Fruit fly (Drosophila melanogaster): ENCODE results near the gene PpD6.
A peak's percentile ranks its signal among the peaks of the same experiment; 100 is the strongest.

Gene PpD6

dm6 chr2L:3100812-3101211, 8.7 kb upstream of the PpD6 start:
- no peak for TF ChIP-seq pdm3 (GFP tag; optimal IDR thresholded peaks at IDR 0.05)
- TF ChIP-seq CG31627 (GFP tag; optimal IDR thresholded peaks at IDR 0.05) = no peak
- TF ChIP-seq fd59A (GFP tag; optimal IDR thresholded peaks at IDR 0.05) = no peak
- TF ChIP-seq CG1621 (tag; optimal IDR thresholded peaks at IDR 0.05) = no peak
- TF ChIP-seq CG34406 (GFP tag; optimal IDR thresholded peaks at IDR 0.05) = no peak
- no peak for TF ChIP-seq Ets21C (GFP tag; optimal IDR thresholded peaks at IDR 0.05)
- peak; percentile 38; the same call in 1 of the 3 replicates for TF ChIP-seq CG6163 (GFP tag; IDR thresholded peaks at IDR 0.05)
- TF ChIP-seq CG10631 (GFP tag; optimal IDR thresholded peaks at IDR 0.05) = no peak
- no peak for TF ChIP-seq CG7368 (GFP tag; optimal IDR thresholded peaks at IDR 0.05)
- TF ChIP-seq Hr4 (GFP tag; optimal IDR thresholded peaks at IDR 0.05) = peak; percentile 50
- TF ChIP-seq CG8319 (GFP tag; optimal IDR thresholded peaks at IDR 0.05) = no peak
- no peak for TF ChIP-seq cyc (GFP tag; optimal IDR thresholded peaks at IDR 0.05)
- TF ChIP-seq CG3919 (GFP tag; optimal IDR thresholded peaks at IDR 0.05) = no peak
- TF ChIP-seq CG4318 (GFP tag; optimal IDR thresholded peaks at IDR 0.05) = no peak
- TF ChIP-seq Smox (GFP tag; optimal IDR thresholded peaks at IDR 0.05) = no peak
- no peak for TF ChIP-seq fkh (GFP tag; optimal IDR thresholded peaks at IDR 0.05)
- no peak for TF ChIP-seq net (GFP tag; optimal IDR thresholded peaks at IDR 0.05)
- TF ChIP-seq CG9139 (GFP tag; optimal IDR thresholded peaks at IDR 0.05) = no peak
- TF ChIP-seq dsx (GFP tag; optimal IDR thresholded peaks at IDR 0.05; ENCODE audit: poor library complexity, severe bottlenecking) = no peak
- no peak for TF ChIP-seq CG11294 (GFP tag; IDR thresholded peaks at IDR 0.05)
- no peak for TF ChIP-seq Lpt (GFP tag; optimal IDR thresholded peaks at IDR 0.05)
- TF ChIP-seq OdsH (GFP tag; optimal IDR thresholded peaks at IDR 0.05) = no peak
- no peak for TF ChIP-seq CG11762 (GFP tag; optimal IDR thresholded peaks at IDR 0.05; ENCODE audit: insufficient read depth)
- TF ChIP-seq CG8119 (GFP tag; IDR thresholded peaks at IDR 0.05) = peak; percentile 45; the same call in 2 of the 3 replicates
- no peak for TF ChIP-seq acj6 (GFP tag; optimal IDR thresholded peaks at IDR 0.05)
- TF ChIP-seq Eip75B (GFP tag; optimal IDR thresholded peaks at IDR 0.05) = no peak
- TF ChIP-seq CG3032 (tag; optimal IDR thresholded peaks at IDR 0.05) = no peak
- no peak for TF ChIP-seq CG6854 (GFP tag; optimal IDR thresholded peaks at IDR 0.05)
- TF ChIP-seq ss (GFP tag; optimal IDR thresholded peaks at IDR 0.05) = no peak
- no peak for TF ChIP-seq CG6792 (GFP tag; optimal IDR thresholded peaks at IDR 0.05)
- TF ChIP-seq CG32006 (GFP tag; optimal IDR thresholded peaks at IDR 0.05) = peak; percentile 44
- no peak for TF ChIP-seq svp (GFP tag)
- TF ChIP-seq Eip78C (GFP tag) = peak; percentile 37
- no peak for TF ChIP-seq CG11902 (GFP tag; optimal IDR thresholded peaks at IDR 0.05)
- no peak for TF ChIP-seq CG16779 (tag; optimal IDR thresholded peaks at IDR 0.05)
- peak; percentile 64; the same call in 2 of the 3 replicates for TF ChIP-seq eg (GFP tag; IDR thresholded peaks at IDR 0.05)
- no peak for TF ChIP-seq Sox15 (GFP tag; optimal IDR thresholded peaks at IDR 0.05)
- no peak for TF ChIP-seq fd85E (GFP tag; optimal IDR thresholded peaks at IDR 0.05)
- no peak for TF ChIP-seq spab (GFP tag; optimal IDR thresholded peaks at IDR 0.05)
- TF ChIP-seq Gug (GFP tag; IDR thresholded peaks at IDR 0.05) = no peak
- no peak for TF ChIP-seq esn (GFP tag; optimal IDR thresholded peaks at IDR 0.05)
- TF ChIP-seq Ets96B (tag; optimal IDR thresholded peaks at IDR 0.05) = no peak
- TF ChIP-seq Sox14 (GFP tag; optimal IDR thresholded peaks at IDR 0.05) = no peak
- TF ChIP-seq CG6808 (GFP tag; optimal IDR thresholded peaks at IDR 0.05) = no peak
- TF ChIP-seq Blimp-1 (GFP tag; optimal IDR thresholded peaks at IDR 0.05) = no peak
- no peak for TF ChIP-seq Met (GFP tag; optimal IDR thresholded peaks at IDR 0.05)
- TF ChIP-seq dac (GFP tag; optimal IDR thresholded peaks at IDR 0.05) = no peak
- no peak for TF ChIP-seq lz (GFP tag; optimal IDR thresholded peaks at IDR 0.05)
- no peak for TF ChIP-seq achi (GFP tag; optimal IDR thresholded peaks at IDR 0.05)
- no peak for TF ChIP-seq Hr39 (GFP tag; optimal IDR thresholded peaks at IDR 0.05)
- TF ChIP-seq CG8632 (GFP tag; optimal IDR thresholded peaks at IDR 0.05) = no peak
- peak; percentile 68 for TF ChIP-seq CG15336 (GFP tag; IDR thresholded peaks at IDR 0.05)
- no peak for TF ChIP-seq topi (GFP tag; optimal IDR thresholded peaks at IDR 0.05)
- no peak for TF ChIP-seq Eip93F (GFP tag; optimal IDR thresholded peaks at IDR 0.05)

All from whole organism, prepupa.